Fruit fly (Drosophila melanogaster) whole organism, embryonic: ENCODE data around the gene CG43954.

ENCODE experiments used
- ATbp ChIP-seq: fragments of 200-800 bp; sonication (Bioruptor generic); optimal IDR thresholded peaks from 2 replicates; lab custom pipeline; 2017; ENCODE audit warnings: missing biosample characterization, mild to moderate bottlenecking, missing genetic modification characterization, missing genetic modification reagents
- Abd-B ChIP-seq: fragments of 200-800 bp; sonication (Bioruptor generic); optimal IDR thresholded peaks from 2 replicates; lab custom pipeline; 2018; ENCODE audit warnings: missing biosample characterization, mild to moderate bottlenecking, missing genetic modification characterization, moderate library complexity
- Awh ChIP-seq: fragments of 200-800 bp; sonication (Bioruptor generic); IDR thresholded peaks from 2 replicates; pipeline ENCODE4, ENCODE4 v1.3.6; 2022; ENCODE audit warnings: missing biosample characterization, missing genetic modification characterization
- CG1024 ChIP-seq: fragments of 200-800 bp; sonication (Bioruptor generic); IDR thresholded peaks from 2 replicates; pipeline ENCODE4 v1.3.6; 2022; ENCODE audit warnings: missing biosample characterization, missing genetic modification characterization
- CG11456 ChIP-seq: fragments of 200-800 bp; sonication (Bioruptor generic); IDR thresholded peaks from 3 replicates; pipeline ENCODE4 v1.3.6; 2022; ENCODE audit warnings: missing biosample characterization, missing genetic modification characterization
- CG12104 ChIP-seq: fragments of 200-800 bp; sonication (Bioruptor generic); optimal IDR thresholded peaks from 3 replicates; lab custom pipeline; 2016; ENCODE audit warnings: missing biosample characterization, missing genetic modification characterization
- CG13894 ChIP-seq: fragments of 200-800 bp; sonication (Bioruptor generic); optimal IDR thresholded peaks from 3 replicates; lab custom pipeline; 2018; ENCODE audit warnings: missing biosample characterization, mild to moderate bottlenecking, missing genetic modification characterization, moderate library complexity
- CG14860 ChIP-seq: fragments of 200-800 bp; sonication (Bioruptor generic); IDR thresholded peaks from 3 replicates; pipeline ENCODE4 v1.3.6; 2022; ENCODE audit warnings: missing biosample characterization, missing genetic modification characterization; ENCODE audit not compliant: partially characterized antibody
- CG15269 ChIP-seq: fragments of 200-800 bp; sonication (Bioruptor generic); optimal IDR thresholded peaks from 2 replicates; lab custom pipeline; 2018; ENCODE audit warnings: missing biosample characterization, mild to moderate bottlenecking, missing genetic modification characterization, moderate library complexity
- CG1603 ChIP-seq: fragments of 200-800 bp; sonication (Bioruptor generic); optimal IDR thresholded peaks from 2 replicates; lab custom pipeline; 2019; ENCODE audit warnings: missing biosample characterization, mild to moderate bottlenecking, missing genetic modification characterization, moderate library complexity
- CG16813 ChIP-seq: fragments of 200-800 bp; sonication (Bioruptor generic); IDR thresholded peaks from 3 replicates; pipeline ENCODE4 v1.3.6; 2022; ENCODE audit warnings: missing biosample characterization, missing genetic modification characterization; ENCODE audit not compliant: partially characterized antibody
- CG2199 ChIP-seq: fragments of 200-800 bp; sonication (Bioruptor generic); IDR thresholded peaks from 3 replicates; pipeline ENCODE4 v1.3.6; 2022; ENCODE audit warnings: missing biosample characterization, missing genetic modification characterization
- CG31441 ChIP-seq: fragments of 200-800 bp; sonication (Bioruptor generic); IDR thresholded peaks from 2 replicates; pipeline ENCODE4 v1.3.6; 2022; ENCODE audit warnings: missing biosample characterization, missing genetic modification characterization
- CG4854 ChIP-seq: fragments of 200-800 bp; sonication (Bioruptor generic); optimal IDR thresholded peaks from 2 replicates; lab custom pipeline; 2016; ENCODE audit warnings: missing biosample characterization, missing genetic modification characterization, inconsistent platforms
- CG7556 ChIP-seq: fragments of 200-800 bp; sonication (Bioruptor generic); optimal IDR thresholded peaks from 2 replicates; lab custom pipeline; 2017; ENCODE audit warnings: missing biosample characterization, mild to moderate bottlenecking, missing genetic modification characterization
- Drgx ChIP-seq: fragments of 200-800 bp; sonication (Bioruptor generic); IDR thresholded peaks from 2 replicates; pipeline ENCODE4 v1.3.6; 2022; ENCODE audit warnings: missing biosample characterization, missing genetic modification characterization
- Ets97D ChIP-seq: fragments of 200-800 bp; sonication (Bioruptor generic); optimal IDR thresholded peaks from 3 replicates; lab custom pipeline; 2016; ENCODE audit warnings: missing biosample characterization, missing genetic modification characterization
- Fer1 ChIP-seq: fragments of 200-800 bp; sonication (Bioruptor generic); optimal IDR thresholded peaks from 2 replicates; lab custom pipeline; 2017; ENCODE audit warnings: missing biosample characterization, mild to moderate bottlenecking, missing genetic modification characterization
- Fer2 ChIP-seq: fragments of 200-800 bp; sonication (Bioruptor generic); optimal IDR thresholded peaks from 2 replicates; lab custom pipeline; 2018; ENCODE audit warnings: missing biosample characterization, mild to moderate bottlenecking, missing genetic modification characterization, moderate library complexity
- Hr78 ChIP-seq, 2 experiments: fragments of 200-800 bp in 1 of 2; fragments of >200 bp in 1 of 2; sonication (Bioruptor generic) in 1 of 2; optimal IDR thresholded peaks; 2 replicates each; lab custom pipeline; 2017 to 2019; ENCODE audit warnings: missing biosample characterization in 2 of 2, missing genetic modification characterization in 2 of 2, mild to moderate bottlenecking in 1 of 2, moderate library complexity in 1 of 2
- Jarid2 ChIP-seq: fragments of 200-800 bp; sonication (Bioruptor generic); optimal IDR thresholded peaks from 3 replicates; lab custom pipeline; 2017; ENCODE audit warnings: mild to moderate bottlenecking, missing biosample characterization, missing genetic modification reagents, missing genetic modification characterization
- Kr ChIP-seq: fragments of 200-800 bp; sonication (Bioruptor generic); optimal IDR thresholded peaks from 2 replicates; lab custom pipeline; 2017; ENCODE audit warnings: missing biosample characterization, mild to moderate bottlenecking, missing genetic modification characterization
- Spps ChIP-seq: fragments of 200-800 bp; sonication (Bioruptor generic); optimal IDR thresholded peaks from 2 replicates; lab custom pipeline; 2018; ENCODE audit warnings: missing biosample characterization, mild to moderate bottlenecking, missing genetic modification characterization
- Vsx1 ChIP-seq: fragments of 200-800 bp; sonication (Bioruptor generic); optimal IDR thresholded peaks from 2 replicates; lab custom pipeline; 2017; ENCODE audit warnings: missing biosample characterization, mild to moderate bottlenecking, missing genetic modification characterization, missing genetic modification reagents
- Xrp1 ChIP-seq: fragments of 200-800 bp; sonication (Bioruptor generic); IDR thresholded peaks from 2 replicates; pipeline ENCODE4 v1.3.6; 2022; ENCODE audit warnings: missing biosample characterization, missing genetic modification characterization
- ab ChIP-seq: fragments of 200-800 bp; sonication (Bioruptor generic); optimal IDR thresholded peaks from 2 replicates; lab custom pipeline; 2016; ENCODE audit warnings: missing biosample characterization, missing genetic modification characterization
- abd-A ChIP-seq: fragments of 200-800 bp; sonication (Bioruptor generic); optimal IDR thresholded peaks from 3 replicates; lab custom pipeline; 2019; ENCODE audit warnings: missing biosample characterization, mild to moderate bottlenecking, missing genetic modification characterization, moderate library complexity
- ac ChIP-seq: fragments of 200-800 bp; sonication (Bioruptor generic); optimal IDR thresholded peaks from 3 replicates; lab custom pipeline; 2017; ENCODE audit warnings: missing biosample characterization, mild to moderate bottlenecking, missing genetic modification characterization
- aop ChIP-seq: fragments of 200-800 bp; sonication (Bioruptor generic); IDR thresholded peaks from 2 replicates; pipeline ENCODE4 v1.3.6; 2022; ENCODE audit warnings: missing biosample characterization, missing genetic modification characterization
- dan ChIP-seq: fragments of 200-800 bp; sonication (Bioruptor generic); IDR thresholded peaks from 2 replicates; pipeline ENCODE4 v1.3.6; 2022; ENCODE audit warnings: missing biosample characterization, missing genetic modification characterization
- dmrt99B ChIP-seq: fragments of 200-800 bp; sonication (Bioruptor generic); optimal IDR thresholded peaks from 2 replicates; lab custom pipeline; 2018; ENCODE audit warnings: missing biosample characterization, mild to moderate bottlenecking, missing genetic modification characterization, moderate library complexity
- eyg ChIP-seq: fragments of 200-800 bp; sonication (Bioruptor generic); optimal IDR thresholded peaks from 3 replicates; lab custom pipeline; 2016; ENCODE audit warnings: missing biosample characterization, missing genetic modification characterization
- fd3F ChIP-seq: fragments of 200-800 bp; sonication (Bioruptor generic); optimal IDR thresholded peaks from 2 replicates; lab custom pipeline; 2018; ENCODE audit warnings: missing biosample characterization, mild to moderate bottlenecking, missing genetic modification characterization, moderate library complexity
- fd64A ChIP-seq: fragments of 200-800 bp; sonication (Bioruptor generic); optimal IDR thresholded peaks from 3 replicates; lab custom pipeline; 2018; ENCODE audit warnings: missing biosample characterization, mild to moderate bottlenecking, missing genetic modification characterization
- fd96Cb ChIP-seq: fragments of 200-800 bp; sonication (Bioruptor generic); optimal IDR thresholded peaks from 2 replicates; lab custom pipeline; 2018; ENCODE audit warnings: missing biosample characterization, mild to moderate bottlenecking, missing genetic modification characterization, moderate library complexity
- gfzf ChIP-seq: fragments of 200-800 bp; sonication (Bioruptor generic); optimal IDR thresholded peaks from 2 replicates; lab custom pipeline; 2016; ENCODE audit warnings: missing biosample characterization, mild to moderate bottlenecking, missing genetic modification characterization, moderate library complexity
- insv ChIP-seq, 2 experiments: fragments of 200-800 bp; sonication (Bioruptor generic); optimal IDR thresholded peaks; 3 replicates each; lab custom pipeline; 2016 to 2018; ENCODE audit warnings: missing biosample characterization in 2 of 2, missing genetic modification characterization in 2 of 2
- nerfin-2 ChIP-seq: fragments of 200-800 bp; sonication (Bioruptor generic); IDR thresholded peaks from 2 replicates; pipeline ENCODE4 v1.3.6; 2022; ENCODE audit warnings: missing biosample characterization, missing genetic modification characterization; ENCODE audit not compliant: partially characterized antibody
- odd ChIP-seq: fragments of 200-800 bp; sonication (Bioruptor generic); optimal IDR thresholded peaks from 2 replicates; lab custom pipeline; 2017; ENCODE audit warnings: missing biosample characterization, mild to moderate bottlenecking, missing genetic modification characterization
- pan ChIP-seq, 4 experiments: fragments of >200 bp in 3 of 4; fragments of 200-800 bp in 1 of 4; sonication (Bioruptor generic) in 1 of 4; optimal IDR thresholded peaks in 3 of 4; IDR thresholded peaks in 1 of 4; 2 replicates each; pipeline versions ENCODE4 v1.3.6 to Lab custom; 2017 to 2022; ENCODE audit warnings: missing biosample characterization in 2 of 4, missing genetic modification characterization in 2 of 4, mixed read lengths in 1 of 4
- tap ChIP-seq: fragments of 200-800 bp; optimal IDR thresholded peaks from 3 replicates; lab custom pipeline; 2019; ENCODE audit warnings: missing biosample characterization, mild to moderate bottlenecking, missing genetic modification characterization, moderate library complexity
- tll ChIP-seq, 2 experiments: fragments of 200-800 bp in 1 of 2; fragments of >200 bp in 1 of 2; sonication (Bioruptor generic) in 1 of 2; optimal IDR thresholded peaks; 2 replicates each; lab custom pipeline; 2017 to 2019; ENCODE audit warnings: missing biosample characterization in 2 of 2, missing genetic modification characterization in 2 of 2, mild to moderate bottlenecking in 1 of 2, moderate library complexity in 1 of 2
- unc-4 ChIP-seq: fragments of 200-800 bp; sonication (Bioruptor generic); IDR thresholded peaks from 2 replicates; pipeline ENCODE4 v1.3.6; 2022; ENCODE audit warnings: missing biosample characterization, missing genetic modification characterization; ENCODE audit not compliant: partially characterized antibody
- vfl ChIP-seq: fragments of 200-800 bp; sonication (Bioruptor generic); optimal IDR thresholded peaks from 2 replicates; lab custom pipeline; 2016; ENCODE audit warnings: missing biosample characterization, missing genetic modification characterization
- zfh1 ChIP-seq: fragments of 200-800 bp; sonication (Bioruptor generic); IDR thresholded peaks from 3 replicates; pipeline ENCODE4 v1.3.6; 2022; ENCODE audit warnings: missing biosample characterization, missing genetic modification characterization

The CG43954 gene

dm6 chr3L:16661167-16662109 lies 50.0 kb downstream of the CG43954 start, which contains the start of gene Baldspot (continued):
- TF ChIP-seq fd64A (GFP tag; lab: Kevin White, UChicago) (peak; percentile 65), Fer1 (GFP tag; lab: Kevin White, UChicago) (peak; percentile 90), pan (optimal IDR thresholded peaks at IDR 0.05; lab: Kevin White, UChicago) (peak in 1 of 2 experiments; percentile 53), pan (GFP tag; optimal IDR thresholded peaks at IDR 0.05 in 1 of 2, IDR thresholded peaks at IDR 0.05 in 1 of 2) (peak in 1 of 2 experiments; percentile 64), CG31441 (GFP tag; lab: Robert Waterston, UW) (peak; percentile 60), zfh1 (peak; percentile 52; the same call in 2 of the 3 replicates), Awh (peak; percentile 54; the same call in 1 of the 2 replicates), CG14860 (GFP tag; lab: Robert Waterston, UW) (peak; percentile 65), CG7556 (GFP tag; lab: Kevin White, UChicago) (peak; percentile 84), CG15269 (tag; lab: Kevin White, UChicago) (peak; percentile 42), Hr78 (GFP tag; optimal IDR thresholded peaks at IDR 0.05; lab: Kevin White, UChicago) (peak in 1 of 2 experiments; percentile 26), aop (GFP tag; lab: Robert Waterston, UW) (no peak), tll (GFP tag; optimal IDR thresholded peaks at IDR 0.05; lab: Kevin White, UChicago) (peak in 1 of 2 experiments; percentile 46), fd96Cb (tag; lab: Kevin White, UChicago) (peak; percentile 81), Ets97D (peak; percentile 79), CG2199 (GFP tag; lab: Robert Waterston, UW) (peak; percentile 78; the same call in 1 of the 3 replicates), insv (GFP tag; optimal IDR thresholded peaks at IDR 0.05; lab: Kevin White, UChicago) (peak in 1 of 2 experiments; percentile 70), Abd-B (GFP tag; lab: Kevin White, UChicago) (peak; percentile 71), dan (no peak), CG16813 (GFP tag; lab: Robert Waterston, UW) (peak; percentile 65), nerfin-2 (0 out of 2 replicates have a peak, but pooled peaks have one; percentile 35), Drgx (GFP tag; lab: Robert Waterston, UW) (peak; percentile 58), CG4854 (GFP tag; lab: Kevin White, UChicago) (peak; percentile 64), ac (GFP tag; lab: Kevin White, UChicago) (peak; percentile 59), fd3F (GFP tag; lab: Kevin White, UChicago) (no peak), Spps (peak; percentile 77), unc-4 (GFP tag; lab: Robert Waterston, UW) (peak; percentile 59; the same call in 1 of the 2 replicates), CG1024 (GFP tag; lab: Robert Waterston, UW) (peak; percentile 20; the same call in 1 of the 2 replicates), ATbp (GFP tag; lab: Kevin White, UChicago) (peak; percentile 87), odd (peak; percentile 11), Kr (GFP tag; lab: Kevin White, UChicago) (no peak), CG13894 (peak; percentile 79), abd-A (tag; lab: Kevin White, UChicago) (peak; percentile 85), vfl (GFP tag; lab: Kevin White, UChicago) (no peak), CG12104 (GFP tag; lab: Kevin White, UChicago) (peak; percentile 81), gfzf (GFP tag; lab: Kevin White, UChicago) (peak; percentile 98), eyg (GFP tag; lab: Kevin White, UChicago) (peak; percentile 88), CG1603 (peak; percentile 80), Jarid2 (peak; percentile 95), dmrt99B (tag; lab: Kevin White, UChicago) (peak; percentile 89), Fer2 (tag; lab: Kevin White, UChicago) (peak; percentile 77), tap (peak; percentile 82), Vsx1 (GFP tag; lab: Kevin White, UChicago) (peak; percentile 81), ab (GFP tag; lab: Kevin White, UChicago) (no peak), CG11456 (GFP tag; lab: Robert Waterston, UW) (no peak), Xrp1 (GFP tag; lab: Robert Waterston, UW) (peak; percentile 83)
